Worm (Caenorhabditis elegans): Measurements from ENCODE around the gene F58B4.6.

Gene F58B4.6

ce11 chrV:10924731-10925130 lies at the start of gene F58B4.6:
F58B4.6 (plus strand) TSS chrV:10925031.
- TF ChIP-seq lin-11 (tag; optimal IDR thresholded peaks at IDR 0.05) (peak; percentile 12), ztf-11 (tag; optimal IDR thresholded peaks at IDR 0.05) (no peak)

DNA sequence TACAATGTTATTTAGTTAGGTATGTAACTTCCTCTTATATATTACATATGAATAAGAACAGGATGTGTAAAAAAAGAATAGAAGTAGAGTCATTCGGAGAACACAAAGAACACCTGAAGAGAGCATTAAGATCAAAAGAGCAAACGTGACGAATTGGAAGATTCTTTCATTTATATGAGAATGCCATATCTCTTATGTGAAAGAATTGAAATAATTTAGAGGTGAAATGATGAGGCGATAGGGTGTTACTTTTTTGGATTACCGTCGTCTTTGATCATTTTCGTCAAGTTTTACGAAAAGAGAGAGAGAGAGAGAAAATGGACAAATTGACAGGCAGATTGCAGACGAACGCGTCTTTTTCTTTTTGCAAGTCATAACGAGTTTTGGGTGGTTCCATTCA lies 48.3 kb upstream of the F58B4.6 start:
- no peak for TF ChIP-seq skn-1 (tag; optimal IDR thresholded peaks at IDR 0.05)
- TF ChIP-seq nhr-6 (tag; optimal IDR thresholded peaks at IDR 0.05): no peak
- TF ChIP-seq ztf-11 (tag; optimal IDR thresholded peaks at IDR 0.05): no peak
- TF ChIP-seq nhr-23 (tag; optimal IDR thresholded peaks at IDR 0.05): no peak
- TF ChIP-seq nhr-77 (tag; optimal IDR thresholded peaks at IDR 0.05): no peak
- no peak for TF ChIP-seq ceh-82 (tag; optimal IDR thresholded peaks at IDR 0.05)
- TF ChIP-seq ama-1 (optimal IDR thresholded peaks at IDR 0.05): no peak
- no peak for TF ChIP-seq unc-39 (tag; optimal IDR thresholded peaks at IDR 0.05)
- no peak for TF ChIP-seq mdl-1 (tag; optimal IDR thresholded peaks at IDR 0.05)
- peak; percentile 32 for TF ChIP-seq C34F6.9 (tag; optimal IDR thresholded peaks at IDR 0.05)
- no peak for TF ChIP-seq zag-1 (tag; optimal IDR thresholded peaks at IDR 0.05)
- no peak for TF ChIP-seq ceh-16 (tag; optimal IDR thresholded peaks at IDR 0.05)
- TF ChIP-seq alr-1 (tag; optimal IDR thresholded peaks at IDR 0.05): no peak
- no peak for TF ChIP-seq nhr-25 (tag; optimal IDR thresholded peaks at IDR 0.05)
- peak; percentile 7 for TF ChIP-seq lin-13 (GFP tag; optimal IDR thresholded peaks at IDR 0.05)
- TF ChIP-seq lsy-2 (tag; optimal IDR thresholded peaks at IDR 0.05): peak in 1 of 2 experiments; percentile 11
- no peak for TF ChIP-seq Y55F3AM.14 (GFP tag; optimal IDR thresholded peaks at IDR 0.05)
- no peak for TF ChIP-seq elt-3 (tag; optimal IDR thresholded peaks at IDR 0.05)
- no peak for TF ChIP-seq nhr-237 (tag; optimal IDR thresholded peaks at IDR 0.05)
- TF ChIP-seq nhr-11 (tag; optimal IDR thresholded peaks at IDR 0.05): no peak
- TF ChIP-seq fos-1 (tag; optimal IDR thresholded peaks at IDR 0.05): no peak
- TF ChIP-seq peb-1 (tag; optimal IDR thresholded peaks at IDR 0.05): no peak
- TF ChIP-seq crh-2 (tag; optimal IDR thresholded peaks at IDR 0.05): peak; percentile 17
- TF ChIP-seq mab-5 (tag; optimal IDR thresholded peaks at IDR 0.05): no peak
- TF ChIP-seq sma-9 (GFP tag; optimal IDR thresholded peaks at IDR 0.05): peak; percentile 60
- TF ChIP-seq sma-9 (tag; optimal IDR thresholded peaks at IDR 0.05): no peak

DNA sequence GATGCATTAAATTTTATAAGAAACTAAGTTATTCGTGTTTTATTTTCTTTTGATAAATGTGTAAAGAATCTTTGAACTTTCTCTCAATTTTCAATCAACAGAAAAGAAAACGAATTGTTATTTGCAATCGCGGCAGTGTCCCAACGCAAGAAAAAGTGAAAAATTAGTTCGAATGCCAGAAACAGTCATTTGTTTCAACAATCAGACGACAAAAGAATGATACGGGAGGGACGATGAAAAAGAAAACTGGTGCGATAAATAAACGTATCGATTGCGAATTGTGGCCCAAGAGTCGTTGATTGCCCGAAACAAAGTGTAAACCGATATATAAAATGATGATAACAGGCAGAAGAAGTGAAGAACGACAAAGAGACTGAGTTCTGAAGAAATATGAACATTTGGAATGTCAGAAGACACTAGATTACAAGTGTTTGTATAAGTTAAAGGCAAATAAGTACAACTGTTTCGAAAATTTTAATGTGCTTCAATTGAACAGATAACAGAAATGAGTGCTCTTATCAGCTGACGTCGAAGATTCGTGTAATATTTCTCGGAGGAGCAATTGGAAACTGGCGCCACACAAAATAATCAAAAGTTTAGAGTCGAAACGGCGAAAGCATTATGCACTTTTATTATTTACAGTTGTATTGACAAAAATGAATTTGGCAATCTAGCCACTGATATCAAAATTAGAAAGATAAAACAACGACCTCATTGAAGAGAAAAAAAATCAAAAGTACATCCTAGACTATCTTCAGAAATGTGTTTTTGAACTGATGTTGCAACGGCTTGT lies 46.8 kb upstream of the F58B4.6 start:
- TF ChIP-seq snpc-4 (tag; optimal IDR thresholded peaks at IDR 0.05) (no peak), egl-27 (tag; optimal IDR thresholded peaks at IDR 0.05) (no peak), ceh-16 (tag; optimal IDR thresholded peaks at IDR 0.05) (no peak), alr-1 (tag; optimal IDR thresholded peaks at IDR 0.05) (no peak), mbf-1 (tag; optimal IDR thresholded peaks at IDR 0.05) (no peak), nhr-77 (tag; optimal IDR thresholded peaks at IDR 0.05) (no peak), zag-1 (tag; optimal IDR thresholded peaks at IDR 0.05) (no peak), ztf-11 (tag; optimal IDR thresholded peaks at IDR 0.05) (no peak), mdl-1 (tag; optimal IDR thresholded peaks at IDR 0.05) (no peak), nhr-23 (tag; optimal IDR thresholded peaks at IDR 0.05) (no peak), nhr-25 (tag; optimal IDR thresholded peaks at IDR 0.05) (no peak), nhr-11 (tag; optimal IDR thresholded peaks at IDR 0.05) (no peak), ama-1 (optimal IDR thresholded peaks at IDR 0.05) (no peak), gmeb-1 (tag; optimal IDR thresholded peaks at IDR 0.05) (peak; percentile 19), skn-1 (tag; optimal IDR thresholded peaks at IDR 0.05) (no peak), crh-2 (tag; optimal IDR thresholded peaks at IDR 0.05) (no peak), nhr-21 (tag; optimal IDR thresholded peaks at IDR 0.05) (peak; percentile 9), lsy-2 (tag; optimal IDR thresholded peaks at IDR 0.05) (peak in 1 of 2 experiments; percentile 7), peb-1 (tag; optimal IDR thresholded peaks at IDR 0.05) (no peak), sem-4 (tag; optimal IDR thresholded peaks at IDR 0.05) (no peak), nhr-237 (tag; optimal IDR thresholded peaks at IDR 0.05) (no peak), unc-62 (GFP tag; optimal IDR thresholded peaks at IDR 0.05) (no peak), blmp-1 (tag; optimal IDR thresholded peaks at IDR 0.05; ENCODE audit: insufficient read depth) (peak; percentile 42), lin-13 (GFP tag; optimal IDR thresholded peaks at IDR 0.05) (no peak), ceh-82 (tag; optimal IDR thresholded peaks at IDR 0.05) (no peak), aly-2 (tag; optimal IDR thresholded peaks at IDR 0.05) (no peak), lin-39 (tag; optimal IDR thresholded peaks at IDR 0.05) (no peak), elt-1 (tag; optimal IDR thresholded peaks at IDR 0.05) (no peak), unc-39 (tag; optimal IDR thresholded peaks at IDR 0.05) (no peak), C34F6.9 (tag; optimal IDR thresholded peaks at IDR 0.05) (peak; percentile 1), mab-5 (tag; optimal IDR thresholded peaks at IDR 0.05) (no peak), fos-1 (tag; optimal IDR thresholded peaks at IDR 0.05) (peak; percentile 86), nhr-10 (tag; optimal IDR thresholded peaks at IDR 0.05) (no peak), ZK546.5 (tag; optimal IDR thresholded peaks at IDR 0.05) (no peak), Y55F3AM.14 (GFP tag; optimal IDR thresholded peaks at IDR 0.05) (no peak), sma-3 (GFP tag; optimal IDR thresholded peaks at IDR 0.05) (peak; percentile 12), nhr-6 (tag; optimal IDR thresholded peaks at IDR 0.05) (no peak), nhr-12 (tag; optimal IDR thresholded peaks at IDR 0.05) (no peak), lin-11 (tag; optimal IDR thresholded peaks at IDR 0.05) (no peak), ztf-4 (tag; optimal IDR thresholded peaks at IDR 0.05) (no peak), dmd-4 (tag; optimal IDR thresholded peaks at IDR 0.05) (no peak), nhr-129 (tag; optimal IDR thresholded peaks at IDR 0.05) (peak; percentile 13), sma-9 (GFP tag; optimal IDR thresholded peaks at IDR 0.05) (peak; percentile 71), sma-9 (tag; optimal IDR thresholded peaks at IDR 0.05) (no peak), ztf-1 (GFP tag; conservative IDR thresholded peaks at IDR 0.05) (no peak)

Measured in whole organism, L2 larva.